Fruit fly (Drosophila melanogaster) whole organism, prepupa: ENCODE data around the gene fred.

ENCODE experiments used
- Ets21C ChIP-seq: fragments of 200-800 bp; sonication (Bioruptor generic); optimal IDR thresholded peaks from 3 replicates; lab custom pipeline; 2016; ENCODE audit warnings: missing biosample characterization, missing genetic modification characterization
- Gug ChIP-seq: fragments of 200-800 bp; sonication (Bioruptor generic); IDR thresholded peaks from 2 replicates; pipeline ENCODE4 v1.3.6; 2022; ENCODE audit warnings: missing biosample characterization, missing genetic modification characterization
- Lpt ChIP-seq: fragments of 200-800 bp; sonication (Bioruptor generic); optimal IDR thresholded peaks from 3 replicates; lab custom pipeline; 2016; ENCODE audit warnings: missing biosample characterization, missing genetic modification characterization

dm6 chr2L:4028697-4029096, 37.2 kb upstream of the fred start:
- TF ChIP-seq Lpt (GFP tag; lab: Kevin White, UChicago): no peak
- no peak for TF ChIP-seq Gug (GFP tag; lab: Robert Waterston, UW)
- TF ChIP-seq Ets21C: no peak
